Fruit fly (Drosophila melanogaster) whole organism, wandering third instar larva: ENCODE data around the gene Gas8.

Source experiments
- Abd-B ChIP-seq: fragments of >200 bp; optimal IDR thresholded peaks from 2 replicates; lab custom pipeline; 2017; ENCODE audit warnings: missing biosample characterization, missing genetic modification characterization
- CG32264 ChIP-seq: fragments of 200-800 bp; sonication (Bioruptor generic); optimal IDR thresholded peaks from 2 replicates; lab custom pipeline; 2016; ENCODE audit warnings: missing biosample characterization, missing genetic modification characterization
- CG9705 ChIP-seq: fragments of 200-800 bp; sonication (Bioruptor generic); optimal IDR thresholded peaks from 2 replicates; lab custom pipeline; 2018; ENCODE audit warnings: missing biosample characterization, mild to moderate bottlenecking, missing genetic modification characterization
- CrebA ChIP-seq: fragments of 200-800 bp; sonication (Bioruptor generic); optimal IDR thresholded peaks from 2 replicates; lab custom pipeline; 2016; ENCODE audit warnings: missing biosample characterization, mild to moderate bottlenecking, missing genetic modification characterization, borderline replicate concordance
- Dfd ChIP-seq: fragments of >200 bp; optimal IDR thresholded peaks from 2 replicates; lab custom pipeline; 2017; ENCODE audit warnings: missing biosample characterization, missing genetic modification characterization
- Dif ChIP-seq: fragments of 200-275, 200-300 bp; sonication (Bioruptor generic); optimal IDR thresholded peaks from 2 replicates; lab custom pipeline; 2018; ENCODE audit warnings: missing biosample characterization, missing genetic modification characterization; ENCODE audit not compliant: partially characterized antibody
- HLH106 ChIP-seq: fragments of 200-800 bp; optimal IDR thresholded peaks from 3 replicates; lab custom pipeline; 2019; ENCODE audit warnings: missing biosample characterization, mild to moderate bottlenecking, missing genetic modification characterization, moderate library complexity
- Hnf4 ChIP-seq: fragments of 200-800 bp; sonication (Bioruptor generic); optimal IDR thresholded peaks from 2 replicates; lab custom pipeline; 2016; ENCODE audit warnings: missing biosample characterization, mild to moderate bottlenecking, missing genetic modification characterization
- Hr78 ChIP-seq: fragments of >200 bp; optimal IDR thresholded peaks from 2 replicates; lab custom pipeline; 2017; ENCODE audit warnings: missing biosample characterization, missing genetic modification characterization
- Hr83 ChIP-seq: fragments of 200-300 bp; sonication (Bioruptor generic); optimal IDR thresholded peaks from 2 replicates; lab custom pipeline; 2016; ENCODE audit warnings: missing biosample characterization, mild to moderate bottlenecking, missing genetic modification characterization, moderate library complexity; ENCODE audit not compliant: poor library complexity, severe bottlenecking
- Mio ChIP-seq: sonication (Bioruptor generic); optimal IDR thresholded peaks from 2 replicates; lab custom pipeline; 2016; ENCODE audit warnings: missing biosample characterization, missing genetic modification characterization
- Myc ChIP-seq: fragments of >200 bp; optimal IDR thresholded peaks from 2 replicates; lab custom pipeline; 2017
- OdsH ChIP-seq: fragments of 200-800 bp; sonication (Bioruptor generic); optimal IDR thresholded peaks from 2 replicates; lab custom pipeline; 2016; ENCODE audit warnings: missing biosample characterization, mild to moderate bottlenecking, missing genetic modification characterization
- Rel ChIP-seq, 2 experiments: fragments of 200-800 bp; sonication (Bioruptor generic) in 1 of 2; optimal IDR thresholded peaks; 2 replicates in 1 of 2; 3 replicates in 1 of 2; lab custom pipeline; 2016 to 2019; ENCODE audit warnings: mild to moderate bottlenecking in 2 of 2, missing biosample characterization in 2 of 2, missing genetic modification characterization in 2 of 2, moderate library complexity in 1 of 2
- Sp1 ChIP-seq: fragments of 200-800 bp; sonication (Bioruptor generic); optimal IDR thresholded peaks from 3 replicates; lab custom pipeline; 2019; ENCODE audit warnings: missing biosample characterization, mild to moderate bottlenecking, missing genetic modification characterization, moderate library complexity
- Vsx2 ChIP-seq: fragments of 200-300, 225-300 bp; sonication (Bioruptor generic); optimal IDR thresholded peaks from 2 replicates; lab custom pipeline; 2018; ENCODE audit warnings: missing biosample characterization, missing genetic modification characterization; ENCODE audit not compliant: partially characterized antibody
- br ChIP-seq: fragments of 200-800 bp; sonication (Bioruptor generic); optimal IDR thresholded peaks from 2 replicates; lab custom pipeline; 2016; ENCODE audit warnings: missing biosample characterization, missing genetic modification characterization
- brk ChIP-seq: fragments of 200-800 bp; sonication (Bioruptor generic); optimal IDR thresholded peaks from 2 replicates; lab custom pipeline; 2016; ENCODE audit warnings: missing biosample characterization, mild to moderate bottlenecking, missing genetic modification characterization
- dl ChIP-seq, 2 experiments: fragments of 175-275, 200-275 bp in 1 of 2; fragments of 200-275 bp in 1 of 2; sonication (Bioruptor generic); optimal IDR thresholded peaks; lab custom pipeline; 2018; ENCODE audit warnings: mild to moderate bottlenecking in 2 of 2, missing biosample characterization in 2 of 2, missing genetic modification characterization in 2 of 2, moderate library complexity in 2 of 2; ENCODE audit not compliant: partially characterized antibody in 2 of 2, insufficient read depth in 1 of 2
- dmrt93B ChIP-seq: fragments of 200-800 bp; sonication (Bioruptor generic); optimal IDR thresholded peaks from 2 replicates; lab custom pipeline; 2018; ENCODE audit warnings: missing biosample characterization, mild to moderate bottlenecking, missing genetic modification characterization
- ey ChIP-seq: fragments of 200-800 bp; sonication (Bioruptor generic); optimal IDR thresholded peaks from 2 replicates; lab custom pipeline; 2016; ENCODE audit warnings: missing biosample characterization, missing genetic modification characterization
- foxo ChIP-seq, 2 experiments: fragments of 200-800 bp; sonication (Bioruptor generic); optimal IDR thresholded peaks; 2 replicates in 1 of 2; 3 replicates in 1 of 2; lab custom pipeline; 2016 to 2017; ENCODE audit warnings: missing biosample characterization in 2 of 2, missing genetic modification characterization in 2 of 2
- fru ChIP-seq: fragments of 200-800 bp; sonication (Bioruptor generic); optimal IDR thresholded peaks from 3 replicates; lab custom pipeline; 2016; ENCODE audit warnings: missing biosample characterization, mild to moderate bottlenecking, missing genetic modification characterization
- jim ChIP-seq: fragments of 175-275, 200-325 bp; sonication (Bioruptor generic); optimal IDR thresholded peaks from 2 replicates; lab custom pipeline; 2016; ENCODE audit warnings: missing biosample characterization, mild to moderate bottlenecking, missing genetic modification characterization
- lola ChIP-seq: fragments of >200 bp; optimal IDR thresholded peaks from 2 replicates; lab custom pipeline; 2017; ENCODE audit warnings: missing biosample characterization, missing genetic modification characterization
- pan ChIP-seq: fragments of >200 bp; optimal IDR thresholded peaks from 2 replicates; lab custom pipeline; 2017
- psq ChIP-seq: fragments of 200-800 bp; sonication (Bioruptor generic); optimal IDR thresholded peaks from 3 replicates; lab custom pipeline; 2017; ENCODE audit warnings: missing biosample characterization, mild to moderate bottlenecking, missing genetic modification characterization, moderate library complexity
- rgr ChIP-seq: fragments of 200-800 bp; sonication (Bioruptor generic); optimal IDR thresholded peaks from 3 replicates; lab custom pipeline; 2016; ENCODE audit warnings: missing biosample characterization, mild to moderate bottlenecking, missing genetic modification characterization
- sage ChIP-seq: fragments of 200-800 bp; sonication (Bioruptor generic); optimal IDR thresholded peaks from 2 replicates; lab custom pipeline; 2016; ENCODE audit warnings: missing biosample characterization, mild to moderate bottlenecking, missing genetic modification characterization
- sv ChIP-seq: fragments of 200-800 bp; sonication (Bioruptor generic); optimal IDR thresholded peaks from 3 replicates; lab custom pipeline; 2016; ENCODE audit warnings: missing biosample characterization, missing genetic modification characterization
- tai ChIP-seq: sonication (Bioruptor generic); optimal IDR thresholded peaks from 2 replicates; lab custom pipeline; 2016; ENCODE audit warnings: missing biosample characterization, missing genetic modification characterization
- usp ChIP-seq: fragments of >200 bp; optimal IDR thresholded peaks from 2 replicates; lab custom pipeline; 2017; ENCODE audit warnings: missing biosample characterization, missing genetic modification characterization
- woc ChIP-seq: sonication (Bioruptor generic); optimal IDR thresholded peaks from 2 replicates; lab custom pipeline; 2016; ENCODE audit warnings: missing biosample characterization, mild to moderate bottlenecking, missing genetic modification characterization

The Gas8 gene

dm6 chrX:3465551-3465950, 39.1 kb downstream of the Gas8 start:
- TF ChIP-seq Myc, result peak; percentile 56
- no peak for TF ChIP-seq psq
- TF ChIP-seq sv (GFP tag; lab: Kevin White, UChicago), result no peak

- TF ChIP-seq CG9705, result no peak
- no peak for TF ChIP-seq foxo (GFP tag; optimal IDR thresholded peaks at IDR 0.05; lab: Kevin White, UChicago)
- TF ChIP-seq rgr (GFP tag; lab: Kevin White, UChicago), result no peak
- no peak for TF ChIP-seq br (GFP tag; lab: Kevin White, UChicago)
- no peak for TF ChIP-seq OdsH (GFP tag; lab: Kevin White, UChicago)
Measured at dm6 chrX:3463944-3464343, 40.7 kb downstream of the Gas8 start, which contains the start of gene CG16781. Gene CG16781 (minus strand): TSS chrX:3464044.

dm6 chrX:3460140-3460642, 44.5 kb downstream of the Gas8 start, which contains the start of the genes CG16782 and CG10801:
Gene CG16782 (minus strand): TSS chrX:3460240.
Gene CG10801 (plus strand): TSS chrX:3460592.
- TF ChIP-seq HLH106 (tag; lab: Kevin White, UChicago) (no peak), CG32264 (GFP tag; lab: Kevin White, UChicago) (no peak), Vsx2 (no peak), dmrt93B (GFP tag; lab: Kevin White, UChicago) (no peak), psq (no peak), Dfd (no peak), tai (GFP tag; lab: Kevin White, UChicago) (no peak), Rel (GFP tag; optimal IDR thresholded peaks at IDR 0.05; lab: Kevin White, UChicago) (no peak), Rel (tag; optimal IDR thresholded peaks at IDR 0.05; lab: Kevin White, UChicago) (no peak), brk (no peak), CG9705 (no peak), Sp1 (GFP tag; lab: Kevin White, UChicago) (no peak), OdsH (GFP tag; lab: Kevin White, UChicago) (no peak), foxo (GFP tag; optimal IDR thresholded peaks at IDR 0.05; lab: Kevin White, UChicago) (no peak)

- TF ChIP-seq tai (GFP tag; lab: Kevin White, UChicago) (no peak), CG32264 (GFP tag; lab: Kevin White, UChicago) (no peak), woc (GFP tag; lab: Kevin White, UChicago) (no peak), Hr83 (no peak), Myc (no peak), jim (GFP tag; lab: Kevin White, UChicago) (no peak), CrebA (GFP tag; lab: Kevin White, UChicago) (no peak), fru (GFP tag; lab: Kevin White, UChicago) (no peak), dmrt93B (GFP tag; lab: Kevin White, UChicago) (no peak), sv (GFP tag; lab: Kevin White, UChicago) (no peak), usp (GFP tag; lab: Kevin White, UChicago) (no peak), Mio (no peak), Vsx2 (no peak), dl (GFP tag; optimal IDR thresholded peaks at IDR 0.05; lab: Kevin White, UChicago; ENCODE audit: insufficient read depth in 1 of 2, partially characterized antibody in 2 of 2) (no peak), lola (no peak), ey (GFP tag; lab: Kevin White, UChicago) (no peak)
Measured at dm6 chrX:3458491-3458890, 46.2 kb downstream of the Gas8 start.

dm6 chrX:3457518-3457917, 47.1 kb downstream of the Gas8 start:
- TF ChIP-seq tai (GFP tag; lab: Kevin White, UChicago), result no peak
- no peak for TF ChIP-seq Hr78 (GFP tag; lab: Kevin White, UChicago)
- no peak for TF ChIP-seq sage (GFP tag; lab: Kevin White, UChicago)
- no peak for TF ChIP-seq OdsH (GFP tag; lab: Kevin White, UChicago)
- no peak for TF ChIP-seq Abd-B
- no peak for TF ChIP-seq Rel (GFP tag; optimal IDR thresholded peaks at IDR 0.05; lab: Kevin White, UChicago)
- TF ChIP-seq Rel (tag; optimal IDR thresholded peaks at IDR 0.05; lab: Kevin White, UChicago), result no peak
- no peak for TF ChIP-seq rgr (GFP tag; lab: Kevin White, UChicago)
- TF ChIP-seq Mio, result no peak
- TF ChIP-seq CG9705, result no peak
- no peak for TF ChIP-seq Dif (GFP tag; lab: Kevin White, UChicago)
- no peak for TF ChIP-seq Sp1 (GFP tag; lab: Kevin White, UChicago)
- no peak for TF ChIP-seq lola
- no peak for TF ChIP-seq Hnf4
- TF ChIP-seq ey (GFP tag; lab: Kevin White, UChicago), result no peak
- TF ChIP-seq pan (lab: Kevin White, UChicago), result no peak
